Fruit fly (Drosophila melanogaster) whole organism, embryonic: ENCODE data around the gene CG13096.

Experiments
- ATbp ChIP-seq: fragments of 200-800 bp; sonication (Bioruptor generic); optimal IDR thresholded peaks from 2 replicates; lab custom pipeline; 2017; ENCODE audit warnings: missing biosample characterization, mild to moderate bottlenecking, missing genetic modification characterization, missing genetic modification reagents
- CG10267 ChIP-seq: fragments of 200-800 bp; sonication (Bioruptor generic); optimal IDR thresholded peaks from 2 replicates; lab custom pipeline; 2018; ENCODE audit warnings: missing biosample characterization, mild to moderate bottlenecking, missing genetic modification characterization, moderate library complexity
- CG10979 ChIP-seq: fragments of 200-800 bp; sonication (Bioruptor generic); optimal IDR thresholded peaks from 2 replicates; lab custom pipeline; 2018; ENCODE audit warnings: missing biosample characterization, mild to moderate bottlenecking, missing genetic modification characterization, moderate library complexity
- CG11723 ChIP-seq: fragments of 200-800 bp; sonication (Bioruptor generic); optimal IDR thresholded peaks from 2 replicates; lab custom pipeline; 2017; ENCODE audit warnings: missing biosample characterization, mild to moderate bottlenecking, missing genetic modification characterization
- CG12071 ChIP-seq: fragments of 200-800 bp; sonication (Bioruptor generic); optimal IDR thresholded peaks from 3 replicates; lab custom pipeline; 2018; ENCODE audit warnings: missing biosample characterization, mild to moderate bottlenecking, missing genetic modification characterization
- CG12391 ChIP-seq: fragments of 200-800 bp; sonication (Bioruptor generic); optimal IDR thresholded peaks from 3 replicates; lab custom pipeline; 2018; ENCODE audit warnings: missing biosample characterization, mild to moderate bottlenecking, missing genetic modification characterization, moderate library complexity
- CG12744 ChIP-seq: fragments of 200-800 bp; sonication (Bioruptor generic); optimal IDR thresholded peaks from 2 replicates; lab custom pipeline; 2016; ENCODE audit warnings: missing biosample characterization, missing genetic modification characterization
- CG15601 ChIP-seq: fragments of 200-800 bp; sonication (Bioruptor generic); optimal IDR thresholded peaks from 3 replicates; lab custom pipeline; 2019; ENCODE audit warnings: missing biosample characterization, mild to moderate bottlenecking, missing genetic modification characterization, moderate library complexity
- CG1602 ChIP-seq: fragments of 200-800 bp; sonication (Bioruptor generic); optimal IDR thresholded peaks from 3 replicates; lab custom pipeline; 2016; ENCODE audit warnings: missing biosample characterization, missing genetic modification characterization
- CG16863 ChIP-seq: fragments of 200-800 bp; sonication (Bioruptor generic); optimal IDR thresholded peaks from 3 replicates; lab custom pipeline; 2016; ENCODE audit warnings: missing biosample characterization, missing genetic modification characterization
- CG1832 ChIP-seq: fragments of 200-800 bp; sonication (Bioruptor generic); optimal IDR thresholded peaks from 2 replicates; lab custom pipeline; 2017; ENCODE audit warnings: missing biosample characterization, mild to moderate bottlenecking, missing genetic modification characterization, inconsistent platforms
- CG2116 ChIP-seq: fragments of 200-800 bp; sonication (Bioruptor generic); optimal IDR thresholded peaks from 3 replicates; lab custom pipeline; 2018; ENCODE audit warnings: missing biosample characterization, mild to moderate bottlenecking, missing genetic modification characterization
- CG2712 ChIP-seq: fragments of 200-800 bp; optimal IDR thresholded peaks from 3 replicates; lab custom pipeline; 2019; ENCODE audit warnings: missing biosample characterization, mild to moderate bottlenecking, missing genetic modification characterization, moderate library complexity
- CG31441 ChIP-seq: fragments of 200-800 bp; sonication (Bioruptor generic); IDR thresholded peaks from 2 replicates; pipeline ENCODE4 v1.3.6; 2022; ENCODE audit warnings: missing biosample characterization, missing genetic modification characterization
- CG3163 ChIP-seq: fragments of 200-800 bp; sonication (Bioruptor generic); optimal IDR thresholded peaks from 3 replicates; lab custom pipeline; 2016; ENCODE audit warnings: missing biosample characterization, missing genetic modification characterization
- CG32532 ChIP-seq: fragments of 200-800 bp; sonication (Bioruptor generic); IDR thresholded peaks from 2 replicates; pipeline ENCODE4 v1.3.6; 2022; ENCODE audit warnings: missing biosample characterization, missing genetic modification characterization
- CG32772 ChIP-seq: fragments of 200-800 bp; sonication (Bioruptor generic); IDR thresholded peaks from 2 replicates; pipeline ENCODE4 v1.3.6; 2022; ENCODE audit warnings: missing biosample characterization, missing genetic modification characterization
- CG34224 ChIP-seq: fragments of 200-800 bp; sonication (Bioruptor generic); IDR thresholded peaks from 3 replicates; pipeline ENCODE4 v1.3.6; 2022; ENCODE audit warnings: missing biosample characterization, missing genetic modification characterization; ENCODE audit not compliant: partially characterized antibody
- CG4424 ChIP-seq: fragments of 200-800 bp; sonication (Bioruptor generic); optimal IDR thresholded peaks from 3 replicates; lab custom pipeline; 2016; ENCODE audit warnings: missing biosample characterization, missing genetic modification characterization
- CG9727 ChIP-seq: fragments of 200-800 bp; sonication (Bioruptor generic); optimal IDR thresholded peaks from 3 replicates; lab custom pipeline; 2017; ENCODE audit warnings: missing biosample characterization, mild to moderate bottlenecking, missing genetic modification characterization
- CG9817 ChIP-seq: fragments of 200-800 bp; sonication (Bioruptor generic); optimal IDR thresholded peaks from 2 replicates; lab custom pipeline; 2018; ENCODE audit warnings: missing biosample characterization, mild to moderate bottlenecking, missing genetic modification characterization, moderate library complexity
- D ChIP-seq, 2 experiments: fragments of 200-800 bp in 1 of 2; fragments of >200 bp in 1 of 2; sonication (Bioruptor generic) in 1 of 2; optimal IDR thresholded peaks; 2 replicates in 1 of 2; 3 replicates in 1 of 2; lab custom pipeline; 2017; ENCODE audit warnings: mild to moderate bottlenecking in 1 of 2, missing biosample characterization in 1 of 2, missing genetic modification characterization in 1 of 2, missing genetic modification reagents in 1 of 2
- Gsc ChIP-seq: fragments of 200-800 bp; sonication (Bioruptor generic); IDR thresholded peaks from 2 replicates; pipeline ENCODE4 v1.3.6; 2022; ENCODE audit warnings: missing biosample characterization, missing genetic modification characterization
- HLH3B ChIP-seq: fragments of 200-800 bp; sonication (Bioruptor generic); IDR thresholded peaks from 2 replicates; pipeline ENCODE4 v1.3.6; 2022; ENCODE audit warnings: missing biosample characterization, missing genetic modification characterization
- HLH4C ChIP-seq: fragments of 200-800 bp; sonication (Bioruptor generic); IDR thresholded peaks from 3 replicates; pipeline ENCODE4 v1.3.6; 2022; ENCODE audit warnings: missing biosample characterization, missing genetic modification characterization; ENCODE audit not compliant: partially characterized antibody
- Nf-YB ChIP-seq: fragments of 200-800 bp; sonication (Bioruptor generic); optimal IDR thresholded peaks from 3 replicates; lab custom pipeline; 2019; ENCODE audit warnings: missing biosample characterization, mild to moderate bottlenecking, missing genetic modification characterization, moderate library complexity
- NfI ChIP-seq: fragments of 200-800 bp; sonication (Bioruptor generic); optimal IDR thresholded peaks from 3 replicates; lab custom pipeline; 2018; ENCODE audit warnings: missing biosample characterization, mild to moderate bottlenecking, missing genetic modification characterization, moderate library complexity
- Oaz ChIP-seq: fragments of 200-800 bp; sonication (Bioruptor generic); IDR thresholded peaks from 2 replicates; pipeline ENCODE4 v1.3.6; 2022; ENCODE audit warnings: missing biosample characterization, missing genetic modification characterization
- Ptx1 ChIP-seq: fragments of 200-800 bp; sonication (Bioruptor generic); IDR thresholded peaks from 2 replicates; pipeline ENCODE4 v1.3.6; 2022; ENCODE audit warnings: missing biosample characterization, missing genetic modification characterization
- Spps ChIP-seq: fragments of 200-800 bp; sonication (Bioruptor generic); optimal IDR thresholded peaks from 2 replicates; lab custom pipeline; 2018; ENCODE audit warnings: missing biosample characterization, mild to moderate bottlenecking, missing genetic modification characterization
- bsh ChIP-seq, 2 experiments: fragments of 200-800 bp; sonication (Bioruptor generic); optimal IDR thresholded peaks; 2 replicates each; lab custom pipeline; 2017 to 2018; ENCODE audit warnings: mild to moderate bottlenecking in 2 of 2, missing biosample characterization in 2 of 2, missing genetic modification characterization in 2 of 2, moderate library complexity in 1 of 2
- chinmo ChIP-seq: fragments of 200-800 bp; sonication (Bioruptor generic); IDR thresholded peaks from 4 replicates; pipeline ENCODE4 v1.3.6; 2022; ENCODE audit warnings: missing biosample characterization, missing genetic modification characterization; ENCODE audit not compliant: partially characterized antibody
- en ChIP-seq: fragments of 200-800 bp; sonication (Bioruptor generic); optimal IDR thresholded peaks from 2 replicates; lab custom pipeline; 2016; ENCODE audit warnings: missing biosample characterization, missing genetic modification characterization
- fd64A ChIP-seq: fragments of 200-800 bp; sonication (Bioruptor generic); optimal IDR thresholded peaks from 3 replicates; lab custom pipeline; 2018; ENCODE audit warnings: missing biosample characterization, mild to moderate bottlenecking, missing genetic modification characterization
- hkb ChIP-seq, 2 experiments: fragments of 200-800 bp in 1 of 2; fragments of >200 bp in 1 of 2; sonication (Bioruptor generic) in 1 of 2; IDR thresholded peaks in 1 of 2; optimal IDR thresholded peaks in 1 of 2; 2 replicates each; pipeline versions ENCODE4 v1.3.6 to Lab custom; 2017 to 2022; ENCODE audit warnings: missing biosample characterization in 1 of 2, missing genetic modification characterization in 1 of 2
- jumu ChIP-seq: fragments of 200-800 bp; sonication (Bioruptor generic); optimal IDR thresholded peaks from 3 replicates; lab custom pipeline; 2016; ENCODE audit warnings: missing biosample characterization, missing genetic modification characterization
- klu ChIP-seq: fragments of 200-800 bp; sonication (Bioruptor generic); IDR thresholded peaks from 2 replicates; pipeline ENCODE4 v1.3.6; 2022; ENCODE audit warnings: missing biosample characterization, missing genetic modification characterization
- lilli ChIP-seq: fragments of 200-800 bp; sonication (Bioruptor generic); optimal IDR thresholded peaks from 3 replicates; lab custom pipeline; 2016; ENCODE audit warnings: missing biosample characterization, missing genetic modification characterization
- lov ChIP-seq, 2 experiments: fragments of 200-800 bp in 1 of 2; fragments of >200 bp in 1 of 2; sonication (Bioruptor generic) in 1 of 2; IDR thresholded peaks in 1 of 2; optimal IDR thresholded peaks in 1 of 2; 2 replicates in 1 of 2; 3 replicates in 1 of 2; pipeline versions ENCODE4 v1.3.6 to Lab custom; 2017 to 2022; ENCODE audit warnings: missing biosample characterization in 1 of 2, missing genetic modification characterization in 1 of 2
- nerfin-1 ChIP-seq: fragments of 200-800 bp; sonication (Bioruptor generic); optimal IDR thresholded peaks from 3 replicates; lab custom pipeline; 2019; ENCODE audit warnings: missing biosample characterization, mild to moderate bottlenecking, missing genetic modification characterization, moderate library complexity
- pnt ChIP-seq: fragments of 200-800 bp; sonication (Bioruptor generic); optimal IDR thresholded peaks from 3 replicates; lab custom pipeline; 2016; ENCODE audit warnings: missing biosample characterization, missing genetic modification characterization
- prd ChIP-seq, 3 experiments: fragments of >200 bp in 2 of 3; fragments of 200-800 bp in 1 of 3; sonication (Bioruptor generic) in 1 of 3; optimal IDR thresholded peaks in 2 of 3; IDR thresholded peaks in 1 of 3; 2 replicates in 2 of 3; 3 replicates in 1 of 3; pipeline versions ENCODE4 v1.3.6 to Lab custom; 2017 to 2022; ENCODE audit warnings: missing biosample characterization in 1 of 3, missing genetic modification characterization in 1 of 3
- sc ChIP-seq, 3 experiments: fragments of >200 bp in 2 of 3; fragments of 200-800 bp in 1 of 3; sonication (Bioruptor generic) in 1 of 3; optimal IDR thresholded peaks; 2 replicates in 2 of 3; 3 replicates in 1 of 3; lab custom pipeline; 2017; ENCODE audit warnings: mild to moderate bottlenecking in 1 of 3, missing biosample characterization in 1 of 3, missing genetic modification characterization in 1 of 3, missing genetic modification reagents in 1 of 3
- tgo ChIP-seq: fragments of 200-800 bp; sonication (Bioruptor generic); IDR thresholded peaks from 3 replicates; pipeline ENCODE4 v1.3.6; 2022; ENCODE audit warnings: missing biosample characterization, missing genetic modification characterization

The CG13096 gene

dm6 chr2L:8553789-8554626, 42.3 kb upstream of the CG13096 start (continued):
- TF ChIP-seq Gsc = no peak
- no peak for TF ChIP-seq hkb (optimal IDR thresholded peaks at IDR 0.05; lab: Kevin White, UChicago)
- peak; percentile 43; the same call in 1 of the 2 replicates for TF ChIP-seq hkb (GFP tag; IDR thresholded peaks at IDR 0.05; lab: Robert Waterston, UW)
- TF ChIP-seq ATbp (GFP tag; lab: Kevin White, UChicago) = peak; percentile 46
- peak; percentile 33 for TF ChIP-seq lilli (GFP tag; lab: Kevin White, UChicago)
- peak; percentile 50 for TF ChIP-seq CG16863 (GFP tag; lab: Kevin White, UChicago)
- no peak for TF ChIP-seq CG12744 (GFP tag; lab: Kevin White, UChicago)
- no peak for TF ChIP-seq D (optimal IDR thresholded peaks at IDR 0.05; lab: Kevin White, UChicago)
- peak; percentile 37 for TF ChIP-seq D (GFP tag; optimal IDR thresholded peaks at IDR 0.05; lab: Kevin White, UChicago)
- peak; percentile 45 for TF ChIP-seq CG12391 (tag; lab: Kevin White, UChicago)
- TF ChIP-seq lov (optimal IDR thresholded peaks at IDR 0.05; lab: Kevin White, UChicago) = no peak
- TF ChIP-seq lov (GFP tag; IDR thresholded peaks at IDR 0.05; lab: Robert Waterston, UW) = 0 out of 3 replicates have a peak, but pooled peaks have one; percentile 12
- TF ChIP-seq Oaz (GFP tag; lab: Robert Waterston, UW) = no peak
- TF ChIP-seq Nf-YB (GFP tag; lab: Kevin White, UChicago) = peak; percentile 13
- TF ChIP-seq sc (optimal IDR thresholded peaks at IDR 0.05; lab: Kevin White, UChicago) = no peak
- TF ChIP-seq sc (GFP tag; optimal IDR thresholded peaks at IDR 0.05; lab: Kevin White, UChicago) = peak; percentile 47
- peak; percentile 39 for TF ChIP-seq CG1602 (GFP tag; lab: Kevin White, UChicago)
- TF ChIP-seq CG3163 = peak; percentile 35
- 0 out of 2 replicates have a peak, but pooled peaks have one; percentile 4 for TF ChIP-seq CG32532 (GFP tag; lab: Robert Waterston, UW)
- TF ChIP-seq prd (optimal IDR thresholded peaks at IDR 0.05; lab: Kevin White, UChicago) = no peak
- peak; percentile 53; the same call in 1 of the 3 replicates for TF ChIP-seq prd (GFP tag; IDR thresholded peaks at IDR 0.05; lab: Robert Waterston, UW)
- peak; percentile 6 for TF ChIP-seq CG11723 (GFP tag; lab: Kevin White, UChicago)
- TF ChIP-seq nerfin-1 (tag; lab: Kevin White, UChicago) = peak; percentile 37
- peak; percentile 19 for TF ChIP-seq en (GFP tag; lab: Kevin White, UChicago)
- TF ChIP-seq Ptx1 (GFP tag; lab: Robert Waterston, UW) = 0 out of 2 replicates have a peak, but pooled peaks have one; percentile 14
- peak; percentile 7 for TF ChIP-seq pnt (GFP tag; lab: Kevin White, UChicago)
- peak; percentile 13 for TF ChIP-seq jumu
- TF ChIP-seq NfI = peak; percentile 43
- no peak for TF ChIP-seq fd64A (GFP tag; lab: Kevin White, UChicago)
- TF ChIP-seq chinmo = 0 out of 4 replicates have a peak, but pooled peaks have one; percentile 79
- TF ChIP-seq klu = no peak; the same call in 1 of the 2 replicates
- TF ChIP-seq CG4424 (GFP tag; lab: Kevin White, UChicago) = peak; percentile 42
- peak; percentile 73 for TF ChIP-seq CG10979 (tag; lab: Kevin White, UChicago)
- TF ChIP-seq tgo (GFP tag; lab: Robert Waterston, UW) = 0 out of 3 replicates have a peak, but pooled peaks have one; percentile 39
- no peak for TF ChIP-seq Spps (tag; lab: Kevin White, UChicago)
- TF ChIP-seq CG31441 (GFP tag; lab: Robert Waterston, UW) = peak; percentile 40; the same call in 1 of the 2 replicates
- TF ChIP-seq CG9727 (GFP tag; lab: Kevin White, UChicago) = peak; percentile 40
- peak; percentile 57 for TF ChIP-seq CG2712
- TF ChIP-seq CG15601 = peak; percentile 39
- TF ChIP-seq bsh (GFP tag; optimal IDR thresholded peaks at IDR 0.05; lab: Kevin White, UChicago) = peak in 1 of 2 experiments; percentile 63
- TF ChIP-seq CG2116 (GFP tag; lab: Kevin White, UChicago) = peak; percentile 8
- 0 out of 2 replicates have a peak, but pooled peaks have one; percentile 34 for TF ChIP-seq HLH3B (GFP tag; lab: Robert Waterston, UW)
- TF ChIP-seq CG10267 (tag; lab: Kevin White, UChicago) = peak; percentile 33
- no peak for TF ChIP-seq CG1832 (GFP tag; lab: Kevin White, UChicago)
- 0 out of 3 replicates have a peak, but pooled peaks have one; percentile 33 for TF ChIP-seq HLH4C
- TF ChIP-seq CG32772 = no peak
- TF ChIP-seq CG34224 (GFP tag; lab: Robert Waterston, UW) = no peak
- TF ChIP-seq CG9817 (tag; lab: Kevin White, UChicago) = peak; percentile 30
- TF ChIP-seq CG12071 = no peak
